Fruit fly (Drosophila melanogaster) whole organism, embryonic: ENCODE data around the gene dUTPase.

ENCODE experiments used
- Asciz ChIP-seq: fragments of 200-800 bp; sonication (Bioruptor generic); optimal IDR thresholded peaks from 2 replicates; lab custom pipeline; 2017; ENCODE audit warnings: missing biosample characterization, mild to moderate bottlenecking, missing genetic modification characterization, missing genetic modification reagents
- Bteb2 ChIP-seq: fragments of 200-800 bp; sonication (Bioruptor generic); optimal IDR thresholded peaks from 2 replicates; lab custom pipeline; 2016; ENCODE audit warnings: missing biosample characterization, missing genetic modification characterization
- CG10267 ChIP-seq: fragments of 200-800 bp; sonication (Bioruptor generic); optimal IDR thresholded peaks from 2 replicates; lab custom pipeline; 2018; ENCODE audit warnings: missing biosample characterization, mild to moderate bottlenecking, missing genetic modification characterization, moderate library complexity
- CG10321 ChIP-seq: fragments of 200-800 bp; sonication (Bioruptor generic); IDR thresholded peaks from 2 replicates; pipeline ENCODE4 v1.3.6; 2022; ENCODE audit warnings: missing biosample characterization, missing genetic modification characterization
- CG12104 ChIP-seq: fragments of 200-800 bp; sonication (Bioruptor generic); optimal IDR thresholded peaks from 3 replicates; lab custom pipeline; 2016; ENCODE audit warnings: missing biosample characterization, missing genetic modification characterization
- CG14710 ChIP-seq: fragments of 200-800 bp; sonication (Bioruptor generic); optimal IDR thresholded peaks from 3 replicates; lab custom pipeline; 2019; ENCODE audit warnings: missing biosample characterization, mild to moderate bottlenecking, missing genetic modification characterization, moderate library complexity
- CG15479 ChIP-seq: fragments of 200-800 bp; sonication (Bioruptor generic); optimal IDR thresholded peaks from 3 replicates; lab custom pipeline; 2019; ENCODE audit warnings: missing biosample characterization, mild to moderate bottlenecking, missing genetic modification characterization, moderate library complexity
- CG15601 ChIP-seq: fragments of 200-800 bp; sonication (Bioruptor generic); optimal IDR thresholded peaks from 3 replicates; lab custom pipeline; 2019; ENCODE audit warnings: missing biosample characterization, mild to moderate bottlenecking, missing genetic modification characterization, moderate library complexity
- CG18011 ChIP-seq: fragments of 200-800 bp; sonication (Bioruptor generic); optimal IDR thresholded peaks from 2 replicates; lab custom pipeline; 2017; ENCODE audit warnings: missing biosample characterization, missing genetic modification characterization, mild to moderate bottlenecking, moderate library complexity, missing genotype
- CG18262 ChIP-seq: fragments of 200-800 bp; optimal IDR thresholded peaks from 3 replicates; lab custom pipeline; 2019; ENCODE audit warnings: missing biosample characterization, mild to moderate bottlenecking, missing genetic modification characterization, moderate library complexity
- CG2129 ChIP-seq: fragments of 200-800 bp; sonication (Bioruptor generic); IDR thresholded peaks from 2 replicates; pipeline ENCODE4 v1.3.6; 2022; ENCODE audit warnings: missing biosample characterization, missing genetic modification characterization; ENCODE audit not compliant: partially characterized antibody
- CG2875 ChIP-seq: fragments of 200-800 bp; sonication (Bioruptor generic); optimal IDR thresholded peaks from 2 replicates; lab custom pipeline; 2017; ENCODE audit warnings: missing biosample characterization, mild to moderate bottlenecking, missing genetic modification characterization, missing genetic modification reagents
- CG30403 ChIP-seq: fragments of 200-800 bp; sonication (Bioruptor generic); optimal IDR thresholded peaks from 3 replicates; lab custom pipeline; 2016; ENCODE audit warnings: missing biosample characterization, missing genetic modification characterization
- CG4854 ChIP-seq: fragments of 200-800 bp; sonication (Bioruptor generic); optimal IDR thresholded peaks from 2 replicates; lab custom pipeline; 2016; ENCODE audit warnings: missing biosample characterization, missing genetic modification characterization, inconsistent platforms
- CG6175 ChIP-seq: fragments of 200-800 bp; sonication (Bioruptor generic); IDR thresholded peaks from 3 replicates; pipeline ENCODE4 v1.3.6; 2022; ENCODE audit warnings: missing biosample characterization, missing genetic modification characterization
- CG8281 ChIP-seq: fragments of 200-800 bp; sonication (Bioruptor generic); optimal IDR thresholded peaks from 2 replicates; lab custom pipeline; 2018; ENCODE audit warnings: missing biosample characterization, mild to moderate bottlenecking, missing genetic modification characterization, moderate library complexity
- CG8359 ChIP-seq: fragments of 200-800 bp; sonication (Bioruptor generic); optimal IDR thresholded peaks from 2 replicates; lab custom pipeline; 2017; ENCODE audit warnings: missing biosample characterization, mild to moderate bottlenecking, missing genetic modification characterization, borderline replicate concordance
- CG9817 ChIP-seq: fragments of 200-800 bp; sonication (Bioruptor generic); optimal IDR thresholded peaks from 2 replicates; lab custom pipeline; 2018; ENCODE audit warnings: missing biosample characterization, mild to moderate bottlenecking, missing genetic modification characterization, moderate library complexity
- CoRest ChIP-seq: fragments of 200-800 bp; sonication (Bioruptor generic); optimal IDR thresholded peaks from 3 replicates; lab custom pipeline; 2018; ENCODE audit warnings: missing biosample characterization, mild to moderate bottlenecking, missing genetic modification characterization, moderate library complexity
- Dref ChIP-seq: fragments of 200-800 bp; sonication (Bioruptor generic); IDR thresholded peaks from 2 replicates; pipeline ENCODE4 v1.3.6; 2022; ENCODE audit warnings: missing biosample characterization, missing genetic modification characterization
- Drgx ChIP-seq: fragments of 200-800 bp; sonication (Bioruptor generic); IDR thresholded peaks from 2 replicates; pipeline ENCODE4 v1.3.6; 2022; ENCODE audit warnings: missing biosample characterization, missing genetic modification characterization
- Fer2 ChIP-seq: fragments of 200-800 bp; sonication (Bioruptor generic); optimal IDR thresholded peaks from 2 replicates; lab custom pipeline; 2018; ENCODE audit warnings: missing biosample characterization, mild to moderate bottlenecking, missing genetic modification characterization, moderate library complexity
- HmgD ChIP-seq: fragments of 200-800 bp; sonication (Bioruptor generic); optimal IDR thresholded peaks from 3 replicates; lab custom pipeline; 2016; ENCODE audit warnings: missing biosample characterization, missing genetic modification characterization
- HmgZ ChIP-seq: fragments of 200-800 bp; sonication (Bioruptor generic); optimal IDR thresholded peaks from 2 replicates; lab custom pipeline; 2018; ENCODE audit warnings: missing biosample characterization, mild to moderate bottlenecking, missing genetic modification characterization
- Hr39 ChIP-seq: fragments of >200 bp; optimal IDR thresholded peaks from 2 replicates; lab custom pipeline; 2017
- Lpt ChIP-seq: fragments of >200 bp; optimal IDR thresholded peaks from 2 replicates; lab custom pipeline; 2018; ENCODE audit warnings: missing biosample characterization, missing genetic modification characterization
- Meics ChIP-seq: fragments of 200-800 bp; sonication (Bioruptor generic); optimal IDR thresholded peaks from 2 replicates; lab custom pipeline; 2017; ENCODE audit warnings: missing biosample characterization, mild to moderate bottlenecking, missing genetic modification characterization
- NFAT ChIP-seq: fragments of 200-800 bp; sonication (Bioruptor generic); IDR thresholded peaks from 2 replicates; pipeline ENCODE4 v1.3.6; 2022; ENCODE audit warnings: missing biosample characterization, missing genetic modification characterization
- Oli ChIP-seq: fragments of 200-800 bp; sonication (Bioruptor generic); optimal IDR thresholded peaks from 2 replicates; lab custom pipeline; 2018; ENCODE audit warnings: missing biosample characterization, mild to moderate bottlenecking, missing genetic modification characterization, moderate library complexity
- Sin3A ChIP-seq: fragments of >200 bp; optimal IDR thresholded peaks from 2 replicates; lab custom pipeline; 2018
- Sox100B ChIP-seq: fragments of 200-800 bp; sonication (Bioruptor generic); optimal IDR thresholded peaks from 3 replicates; lab custom pipeline; 2018; ENCODE audit warnings: missing biosample characterization, mild to moderate bottlenecking, missing genetic modification characterization
- Taf1 ChIP-seq: fragments of 200-800 bp; sonication (Bioruptor generic); IDR thresholded peaks from 2 replicates; pipeline ENCODE4 v1.3.6; 2022; ENCODE audit warnings: missing biosample characterization, missing genetic modification characterization
- Trl ChIP-seq, 3 experiments: fragments of >200 bp in 2 of 3; fragments of 200-800 bp in 1 of 3; sonication (Bioruptor generic) in 1 of 3; optimal IDR thresholded peaks; 2 replicates in 1 of 3; 3 replicates in 2 of 3; lab custom pipeline; 2016 to 2017; ENCODE audit warnings: missing biosample characterization in 1 of 3, missing genetic modification characterization in 1 of 3
- YL-1 ChIP-seq: fragments of 200-800 bp; sonication (Bioruptor generic); optimal IDR thresholded peaks from 3 replicates; lab custom pipeline; 2017; ENCODE audit warnings: missing biosample characterization, mild to moderate bottlenecking, missing genetic modification characterization
- ase ChIP-seq: fragments of 200-800 bp; sonication (Bioruptor generic); IDR thresholded peaks from 3 replicates; pipeline ENCODE4 v1.3.6; 2022; ENCODE audit warnings: missing biosample characterization, missing genetic modification characterization
- bab2 ChIP-seq: fragments of 200-800 bp; sonication (Bioruptor generic); optimal IDR thresholded peaks from 2 replicates; lab custom pipeline; 2016; ENCODE audit warnings: missing biosample characterization, missing genetic modification characterization
- chm ChIP-seq: fragments of 200-800 bp; sonication (Bioruptor generic); IDR thresholded peaks from 2 replicates; pipeline ENCODE4 v1.3.6; 2022; ENCODE audit warnings: missing biosample characterization, missing genetic modification characterization
- cwo ChIP-seq: fragments of 200-800 bp; sonication (Bioruptor generic); optimal IDR thresholded peaks from 3 replicates; lab custom pipeline; 2017; ENCODE audit warnings: missing biosample characterization, missing genetic modification characterization, mild to moderate bottlenecking, moderate library complexity, missing genetic modification reagents
- danr ChIP-seq: fragments of 200-800 bp; sonication (Bioruptor generic); IDR thresholded peaks from 2 replicates; pipeline ENCODE4 v1.3.6; 2022; ENCODE audit warnings: missing biosample characterization, missing genetic modification characterization
- gcm ChIP-seq: fragments of 200-800 bp; sonication (Bioruptor generic); optimal IDR thresholded peaks from 2 replicates; lab custom pipeline; 2019; ENCODE audit warnings: missing biosample characterization, mild to moderate bottlenecking, missing genetic modification characterization, moderate library complexity
- hb ChIP-seq: fragments of 200-800 bp; sonication (Bioruptor generic); IDR thresholded peaks from 3 replicates; pipeline ENCODE4 v1.3.6; 2022; ENCODE audit warnings: missing biosample characterization, missing genetic modification characterization; ENCODE audit not compliant: partially characterized antibody
- luna ChIP-seq: fragments of 200-800 bp; sonication (Bioruptor generic); optimal IDR thresholded peaks from 2 replicates; lab custom pipeline; 2016; ENCODE audit warnings: missing biosample characterization, missing genetic modification characterization
- nau ChIP-seq: fragments of 200-800 bp; sonication (Bioruptor generic); optimal IDR thresholded peaks from 3 replicates; lab custom pipeline; 2017; ENCODE audit warnings: missing biosample characterization, mild to moderate bottlenecking, missing genetic modification characterization, missing genetic modification reagents
- onecut ChIP-seq: fragments of 200-800 bp; sonication (Bioruptor generic); IDR thresholded peaks from 2 replicates; pipeline ENCODE4 v1.3.6; 2022; ENCODE audit warnings: missing biosample characterization, missing genetic modification characterization
- scrt ChIP-seq: fragments of 200-800 bp; sonication (Bioruptor generic); optimal IDR thresholded peaks from 2 replicates; lab custom pipeline; 2018; ENCODE audit warnings: missing biosample characterization, mild to moderate bottlenecking, missing genetic modification characterization, moderate library complexity
- sens ChIP-seq: fragments of 200-800 bp; sonication (Bioruptor generic); peaks from one replicate; lab custom pipeline; 2016; ENCODE audit warnings: missing biosample characterization, missing genetic modification characterization
- sima ChIP-seq: fragments of 200-800 bp; sonication (Bioruptor generic); optimal IDR thresholded peaks from 2 replicates; lab custom pipeline; 2016; ENCODE audit warnings: missing biosample characterization, missing genetic modification characterization
- trh ChIP-seq: fragments of 200-800 bp; sonication (Bioruptor generic); optimal IDR thresholded peaks from 2 replicates; lab custom pipeline; 2016; ENCODE audit warnings: missing biosample characterization, missing genetic modification characterization
- zfh2 ChIP-seq: fragments of 200-800 bp; sonication (Bioruptor generic); optimal IDR thresholded peaks from 2 replicates; lab custom pipeline; 2016; ENCODE audit warnings: missing biosample characterization, missing genetic modification characterization

The dUTPase gene

dm6 chr2L:11037583-11038517 lies 26.7 kb downstream of the dUTPase start (continued):
- TF ChIP-seq CG14710 (tag; lab: Kevin White, UChicago) (peak; percentile 22), CG2129 (GFP tag; lab: Robert Waterston, UW) (no peak), Sin3A (lab: Kevin White, UChicago) (no peak), CG15479 (GFP tag; lab: Kevin White, UChicago) (no peak), CoRest (tag; lab: Kevin White, UChicago) (peak; percentile 70), Meics (peak; percentile 52), hb (no peak), zfh2 (GFP tag; lab: Kevin White, UChicago) (peak; percentile 15), Trl (optimal IDR thresholded peaks at IDR 0.05; lab: Kevin White, UChicago) (no peak), Trl (GFP tag; optimal IDR thresholded peaks at IDR 0.05; lab: Kevin White, UChicago) (peak; percentile 37), bab2 (GFP tag; lab: Kevin White, UChicago) (peak; percentile 45), CG4854 (GFP tag; lab: Kevin White, UChicago) (no peak), CG10267 (tag; lab: Kevin White, UChicago) (peak; percentile 56), sens (GFP tag; lab: Kevin White, UChicago) (peak; percentile 95), CG8281 (no peak), scrt (GFP tag; lab: Kevin White, UChicago) (no peak), ase (no peak), CG30403 (GFP tag; lab: Kevin White, UChicago) (peak; percentile 81), cwo (GFP tag; lab: Kevin White, UChicago) (peak; percentile 57), CG2875 (GFP tag; lab: Kevin White, UChicago) (peak; percentile 17), Bteb2 (GFP tag; lab: Kevin White, UChicago) (peak; percentile 53), gcm (GFP tag; lab: Kevin White, UChicago) (peak; percentile 49), danr (no peak), luna (no peak), CG12104 (GFP tag; lab: Kevin White, UChicago) (peak; percentile 23), Taf1 (GFP tag; lab: Robert Waterston, UW) (no peak), Fer2 (tag; lab: Kevin White, UChicago) (no peak), Oli (tag; lab: Kevin White, UChicago) (peak; percentile 80), CG8359 (GFP tag; lab: Kevin White, UChicago) (no peak), trh (GFP tag; lab: Kevin White, UChicago) (no peak), CG9817 (tag; lab: Kevin White, UChicago) (peak; percentile 17), CG15601 (peak; percentile 28), Sox100B (peak; percentile 52), chm (GFP tag; lab: Robert Waterston, UW) (peak; percentile 64; the same call in 1 of the 2 replicates), nau (GFP tag; lab: Kevin White, UChicago) (peak; percentile 34), NFAT (no peak), onecut (GFP tag; lab: Robert Waterston, UW) (no peak), Asciz (peak; percentile 41), CG18262 (peak; percentile 78), HmgZ (no peak), Lpt (GFP tag; lab: Kevin White, UChicago) (no peak), sima (GFP tag; lab: Kevin White, UChicago) (no peak), Dref (GFP tag; lab: Robert Waterston, UW) (no peak), CG10321 (GFP tag; lab: Robert Waterston, UW) (0 out of 2 replicates have a peak, but pooled peaks have one; percentile 22), Hr39 (lab: Kevin White, UChicago) (no peak), CG6175 (GFP tag; lab: Robert Waterston, UW) (no peak), YL-1 (GFP tag; lab: Kevin White, UChicago) (no peak), CG18011 (no peak), HmgD (GFP tag; lab: Kevin White, UChicago) (no peak), Drgx (GFP tag; lab: Robert Waterston, UW) (no peak)
